Worm (Caenorhabditis elegans) whole organism, L2 larva: Measurements from ENCODE around the gene swd-2.1.
A peak's percentile ranks its signal among the peaks of the same experiment; 100 is the strongest.

ENCODE experiments used
- C34F6.9 ChIP-seq: fragments of 150-350 bp; optimal IDR thresholded peaks from 2 replicates; lab custom pipeline; 2014; ENCODE audit warnings: missing biosample characterization, missing genetic modification characterization
- F13H6.1 ChIP-seq: sonication (generic microtip); optimal IDR thresholded peaks from 2 replicates; lab custom pipeline; 2016; ENCODE audit warnings: missing genetic modification characterization, missing compliant biosample characterization
- R02D3.7 ChIP-seq: fragments of 150-350 bp; optimal IDR thresholded peaks from 2 replicates; lab custom pipeline; 2014; ENCODE audit warnings: missing biosample characterization, missing genetic modification characterization
- Y55F3AM.14 ChIP-seq: fragments of 200-800 bp; sonication (Bioruptor generic); optimal IDR thresholded peaks from 2 replicates; lab custom pipeline; 2018; ENCODE audit warnings: mild to moderate bottlenecking, missing genetic modification characterization, missing compliant biosample characterization
- ZK546.5 ChIP-seq: sonication (generic microtip); optimal IDR thresholded peaks from 2 replicates; lab custom pipeline; 2017; ENCODE audit warnings: missing biosample characterization, missing genetic modification characterization
- aly-2 ChIP-seq: fragments of 150-350 bp; optimal IDR thresholded peaks from 2 replicates; lab custom pipeline; 2014; ENCODE audit warnings: missing biosample characterization, missing genetic modification characterization
- blmp-1 ChIP-seq: sonication (generic microtip); optimal IDR thresholded peaks from 2 replicates; lab custom pipeline; 2017; ENCODE audit warnings: missing genetic modification characterization, mild to moderate bottlenecking, missing compliant biosample characterization, antibody characterized with exemption, moderate library complexity; ENCODE audit not compliant: insufficient read depth
- ceh-16 ChIP-seq: fragments of 150-350 bp; optimal IDR thresholded peaks from 2 replicates; lab custom pipeline; 2014; ENCODE audit warnings: missing biosample characterization, missing genetic modification characterization
- ceh-82 ChIP-seq: fragments of 150-350 bp; optimal IDR thresholded peaks from 2 replicates; lab custom pipeline; 2014; ENCODE audit warnings: missing biosample characterization, missing genetic modification characterization
- crh-2 ChIP-seq: sonication (generic microtip); optimal IDR thresholded peaks from 2 replicates; lab custom pipeline; 2017; ENCODE audit warnings: missing biosample characterization, missing genetic modification characterization
- egl-27 ChIP-seq: sonication (generic microtip); optimal IDR thresholded peaks from 3 replicates; lab custom pipeline; 2017; ENCODE audit warnings: missing biosample characterization, missing genetic modification reagents, missing genetic modification characterization
- elt-1 ChIP-seq: fragments of 150-350 bp; optimal IDR thresholded peaks from 2 replicates; lab custom pipeline; 2014; ENCODE audit warnings: missing biosample characterization, missing genetic modification characterization
- elt-3 ChIP-seq: sonication (generic microtip); optimal IDR thresholded peaks from 2 replicates; lab custom pipeline; 2017; ENCODE audit warnings: missing biosample characterization, missing genetic modification characterization
- fos-1 ChIP-seq: fragments of 150-350 bp; optimal IDR thresholded peaks from 2 replicates; lab custom pipeline; 2014; ENCODE audit warnings: missing biosample characterization, missing genetic modification characterization
- gmeb-1 ChIP-seq: fragments of 150-350 bp; optimal IDR thresholded peaks from 2 replicates; lab custom pipeline; 2014; ENCODE audit warnings: missing biosample characterization, missing genetic modification characterization
- lin-13 ChIP-seq: fragments of 150-350 bp; optimal IDR thresholded peaks from 2 replicates; lab custom pipeline; 2014; ENCODE audit warnings: missing biosample characterization, missing genetic modification reagents, missing genetic modification characterization
- lin-39 ChIP-seq: fragments of 150-350 bp; optimal IDR thresholded peaks from 2 replicates; lab custom pipeline; 2014; ENCODE audit warnings: missing biosample characterization, missing genetic modification reagents, missing genetic modification characterization
- lsy-2 ChIP-seq, 2 experiments: fragments of 150-350 bp in 1 of 2; sonication (generic microtip) in 1 of 2; optimal IDR thresholded peaks; 2 replicates each; lab custom pipeline; 2014 to 2017; ENCODE audit warnings: missing biosample characterization in 2 of 2, missing genetic modification characterization in 2 of 2
- mab-5 ChIP-seq: fragments of 150-350 bp; optimal IDR thresholded peaks from 2 replicates; lab custom pipeline; 2014; ENCODE audit warnings: missing biosample characterization, missing genetic modification characterization
- mbf-1 ChIP-seq: sonication (generic microtip); optimal IDR thresholded peaks from 2 replicates; lab custom pipeline; 2017; ENCODE audit warnings: missing biosample characterization, missing genetic modification characterization
- mdl-1 ChIP-seq, 2 experiments: fragments of 150-350 bp in 1 of 2; sonication (generic microtip) in 1 of 2; optimal IDR thresholded peaks; 2 replicates each; lab custom pipeline; 2017; ENCODE audit warnings: missing biosample characterization in 2 of 2, missing genetic modification characterization in 2 of 2
- nhr-10 ChIP-seq: sonication (generic microtip); optimal IDR thresholded peaks from 2 replicates; lab custom pipeline; 2017; ENCODE audit warnings: missing biosample characterization, missing genetic modification characterization
- nhr-11 ChIP-seq: fragments of 150-350 bp; optimal IDR thresholded peaks from 2 replicates; lab custom pipeline; 2014; ENCODE audit warnings: missing biosample characterization, missing genetic modification characterization
- nhr-12 ChIP-seq: fragments of 150-350 bp; optimal IDR thresholded peaks from 2 replicates; lab custom pipeline; 2014; ENCODE audit warnings: missing biosample characterization, missing genetic modification characterization
- nhr-129 ChIP-seq: fragments of 150-350 bp; optimal IDR thresholded peaks from 2 replicates; lab custom pipeline; 2014; ENCODE audit warnings: missing biosample characterization, missing genetic modification characterization
- nhr-21 ChIP-seq: fragments of 150-350 bp; optimal IDR thresholded peaks from 2 replicates; lab custom pipeline; 2014; ENCODE audit warnings: missing biosample characterization, missing genetic modification characterization
- nhr-237 ChIP-seq: fragments of 150-350 bp; optimal IDR thresholded peaks from 2 replicates; lab custom pipeline; 2014; ENCODE audit warnings: missing biosample characterization, missing genetic modification characterization
- nhr-25 ChIP-seq: fragments of 150-350 bp; sonication (generic microtip); optimal IDR thresholded peaks from 3 replicates; lab custom pipeline; 2014; ENCODE audit warnings: missing biosample characterization, missing genetic modification characterization
- nhr-6 ChIP-seq: fragments of 150-350 bp; optimal IDR thresholded peaks from 2 replicates; lab custom pipeline; 2014; ENCODE audit warnings: missing biosample characterization, missing genetic modification characterization
- nhr-77 ChIP-seq: fragments of 150-350 bp; optimal IDR thresholded peaks from 2 replicates; lab custom pipeline; 2014; ENCODE audit warnings: missing biosample characterization, missing genetic modification characterization
- sem-4 ChIP-seq: fragments of 150-350 bp; optimal IDR thresholded peaks from 2 replicates; lab custom pipeline; 2014; ENCODE audit warnings: missing biosample characterization, missing genetic modification reagents, missing genetic modification characterization
- skn-1 ChIP-seq: sonication (generic microtip); optimal IDR thresholded peaks from 2 replicates; lab custom pipeline; 2017; ENCODE audit warnings: missing biosample characterization, missing genetic modification characterization
- sma-3 ChIP-seq: sonication (generic microtip); optimal IDR thresholded peaks from 2 replicates; lab custom pipeline; 2016; ENCODE audit warnings: missing genetic modification reagents, missing genetic modification characterization, missing compliant biosample characterization
- sma-9 ChIP-seq, 2 experiments: fragments of 150-350 bp in 1 of 2; sonication (generic microtip) in 1 of 2; optimal IDR thresholded peaks; 2 replicates each; lab custom pipeline; 2014 to 2016; ENCODE audit warnings: missing genetic modification characterization in 2 of 2, mild to moderate bottlenecking in 1 of 2, missing biosample characterization in 1 of 2, missing compliant biosample characterization in 1 of 2, missing genetic modification reagents in 1 of 2, moderate library complexity in 1 of 2
- unc-39 ChIP-seq: fragments of 150-350 bp; optimal IDR thresholded peaks from 2 replicates; lab custom pipeline; 2014; ENCODE audit warnings: missing biosample characterization, missing genetic modification characterization
- unc-55 ChIP-seq: fragments of 150-350 bp; sonication (generic microtip); optimal IDR thresholded peaks from 3 replicates; lab custom pipeline; 2014; ENCODE audit warnings: missing biosample characterization, missing genetic modification reagents, missing genetic modification characterization
- zag-1 ChIP-seq: fragments of 150-350 bp; optimal IDR thresholded peaks from 2 replicates; lab custom pipeline; 2014; ENCODE audit warnings: missing biosample characterization, missing genetic modification characterization
- ztf-11 ChIP-seq: sonication (generic microtip); optimal IDR thresholded peaks from 2 replicates; lab custom pipeline; 2017; ENCODE audit warnings: missing biosample characterization, missing genetic modification characterization
- ztf-4 ChIP-seq: fragments of 150-350 bp; optimal IDR thresholded peaks from 2 replicates; lab custom pipeline; 2014; ENCODE audit warnings: missing biosample characterization, missing genetic modification characterization

Gene swd-2.1

ce11 chrIV:7778865-7779264, 3.0 kb downstream of the swd-2.1 start, which contains the start of gene rpap-3:
TSS of gene rpap-3 (minus strand) at chrIV:7778965.
- TF ChIP-seq ceh-16 (tag; lab: Kevin White, UChicago): no peak
- TF ChIP-seq fos-1: no peak
- no peak for TF ChIP-seq crh-2 (tag; lab: Kevin White, UChicago)

ce11 chrIV:7782292-7782691, 6.5 kb downstream of the swd-2.1 start, which contains the start of gene sec-10:
TSS of gene sec-10 (minus strand) at chrIV:7782499.
- TF ChIP-seq fos-1 (peak; percentile 17), zag-1 (tag; lab: Kevin White, UChicago) (no peak), elt-1 (no peak), ZK546.5 (tag; lab: Kevin White, UChicago) (no peak), lin-13 (GFP tag; lab: Kevin White, UChicago) (no peak), ztf-11 (tag; lab: Kevin White, UChicago) (no peak), mab-5 (tag; lab: Kevin White, UChicago) (no peak), egl-27 (tag; lab: Kevin White, UChicago) (no peak), nhr-10 (tag; lab: Kevin White, UChicago) (no peak)

ce11 chrIV:7783801-7784411, 8.1 kb downstream of the swd-2.1 start, which contains the start of gene tag-321:
TSS of gene tag-321 (minus strand) at chrIV:7783851.
- TF ChIP-seq elt-1: no peak
- peak; percentile 26 for TF ChIP-seq fos-1
- TF ChIP-seq sma-9 (GFP tag; optimal IDR thresholded peaks at IDR 0.05; lab: Kevin White, UChicago): peak; percentile 18
- no peak for TF ChIP-seq sma-9 (tag; optimal IDR thresholded peaks at IDR 0.05; lab: Kevin White, UChicago)
- no peak for TF ChIP-seq unc-55 (GFP tag; lab: Kevin White, UChicago)
- no peak for TF ChIP-seq unc-39 (tag; lab: Kevin White, UChicago)
- no peak for TF ChIP-seq mbf-1 (tag; lab: Kevin White, UChicago)

- TF ChIP-seq sem-4 (peak; percentile 54), nhr-129 (tag; lab: Kevin White, UChicago) (peak; percentile 38), sma-3 (GFP tag; lab: Kevin White, UChicago) (peak; percentile 69), skn-1 (tag; lab: Kevin White, UChicago) (no peak), gmeb-1 (tag; lab: Kevin White, UChicago) (peak; percentile 61), ceh-82 (no peak), nhr-6 (tag; lab: Kevin White, UChicago) (peak; percentile 47), ztf-11 (tag; lab: Kevin White, UChicago) (no peak), unc-55 (GFP tag; lab: Kevin White, UChicago) (peak; percentile 77), R02D3.7 (tag; lab: Kevin White, UChicago) (no peak), C34F6.9 (tag; lab: Kevin White, UChicago) (peak; percentile 72), crh-2 (tag; lab: Kevin White, UChicago) (peak; percentile 81), ceh-16 (tag; lab: Kevin White, UChicago) (no peak), Y55F3AM.14 (no peak), elt-3 (no peak), fos-1 (peak; percentile 48), sma-9 (GFP tag; optimal IDR thresholded peaks at IDR 0.05; lab: Kevin White, UChicago) (peak; percentile 73), sma-9 (tag; optimal IDR thresholded peaks at IDR 0.05; lab: Kevin White, UChicago) (no peak), aly-2 (tag; lab: Kevin White, UChicago) (no peak), blmp-1 (peak; percentile 17), nhr-11 (no peak), lsy-2 (tag; optimal IDR thresholded peaks at IDR 0.05; lab: Kevin White, UChicago) (peak; percentile 71 to 91), nhr-25 (tag; lab: Kevin White, UChicago) (peak; percentile 77), nhr-21 (tag; lab: Kevin White, UChicago) (peak; percentile 56), ztf-4 (peak; percentile 64), nhr-10 (tag; lab: Kevin White, UChicago) (no peak), unc-39 (tag; lab: Kevin White, UChicago) (no peak), mab-5 (tag; lab: Kevin White, UChicago) (no peak), nhr-12 (no peak), nhr-237 (tag; lab: Kevin White, UChicago) (no peak), ZK546.5 (tag; lab: Kevin White, UChicago) (no peak), lin-39 (no peak), lin-13 (GFP tag; lab: Kevin White, UChicago) (peak; percentile 43), F13H6.1 (peak; percentile 74), nhr-77 (peak; percentile 12), mdl-1 (tag; optimal IDR thresholded peaks at IDR 0.05; lab: Kevin White, UChicago) (no peak)
These were observed 9.8 kb downstream of the swd-2.1 start, which contains the start of gene tag-322 for ce11 chrIV:7785506-7786065. TSS of gene tag-322 (minus strand) at chrIV:7785556.
